Fruit fly (Drosophila melanogaster) whole organism, wandering third instar larva: ENCODE data around the gene CG9919.
A peak's percentile ranks its signal among the peaks of the same experiment; 100 is the strongest.

Experiments used
- CG32264 ChIP-seq: fragments of 200-800 bp; sonication (Bioruptor generic); optimal IDR thresholded peaks from 2 replicates; lab custom pipeline; 2016; ENCODE audit warnings: missing biosample characterization, missing genetic modification characterization
- CG9705 ChIP-seq: fragments of 200-800 bp; sonication (Bioruptor generic); optimal IDR thresholded peaks from 2 replicates; lab custom pipeline; 2018; ENCODE audit warnings: missing biosample characterization, mild to moderate bottlenecking, missing genetic modification characterization
- CrebA ChIP-seq: fragments of 200-800 bp; sonication (Bioruptor generic); optimal IDR thresholded peaks from 2 replicates; lab custom pipeline; 2016; ENCODE audit warnings: missing biosample characterization, mild to moderate bottlenecking, missing genetic modification characterization, borderline replicate concordance
- Dfd ChIP-seq: fragments of >200 bp; optimal IDR thresholded peaks from 2 replicates; lab custom pipeline; 2017; ENCODE audit warnings: missing biosample characterization, missing genetic modification characterization
- Dif ChIP-seq: fragments of 200-275, 200-300 bp; sonication (Bioruptor generic); optimal IDR thresholded peaks from 2 replicates; lab custom pipeline; 2018; ENCODE audit warnings: missing biosample characterization, missing genetic modification characterization; ENCODE audit not compliant: partially characterized antibody
- Hnf4 ChIP-seq: fragments of 200-800 bp; sonication (Bioruptor generic); optimal IDR thresholded peaks from 2 replicates; lab custom pipeline; 2016; ENCODE audit warnings: missing biosample characterization, mild to moderate bottlenecking, missing genetic modification characterization
- Hr78 ChIP-seq: fragments of >200 bp; optimal IDR thresholded peaks from 2 replicates; lab custom pipeline; 2017; ENCODE audit warnings: missing biosample characterization, missing genetic modification characterization
- Hr83 ChIP-seq: fragments of 200-300 bp; sonication (Bioruptor generic); optimal IDR thresholded peaks from 2 replicates; lab custom pipeline; 2016; ENCODE audit warnings: missing biosample characterization, mild to moderate bottlenecking, missing genetic modification characterization, moderate library complexity; ENCODE audit not compliant: poor library complexity, severe bottlenecking
- Jra ChIP-seq: sonication (Bioruptor generic); optimal IDR thresholded peaks from 2 replicates; lab custom pipeline; 2016; ENCODE audit warnings: missing biosample characterization, missing genetic modification characterization
- Mio ChIP-seq: sonication (Bioruptor generic); optimal IDR thresholded peaks from 2 replicates; lab custom pipeline; 2016; ENCODE audit warnings: missing biosample characterization, missing genetic modification characterization
- Myc ChIP-seq: fragments of >200 bp; optimal IDR thresholded peaks from 2 replicates; lab custom pipeline; 2017
- OdsH ChIP-seq: fragments of 200-800 bp; sonication (Bioruptor generic); optimal IDR thresholded peaks from 2 replicates; lab custom pipeline; 2016; ENCODE audit warnings: missing biosample characterization, mild to moderate bottlenecking, missing genetic modification characterization
- Rel ChIP-seq, 2 experiments: fragments of 200-800 bp; sonication (Bioruptor generic) in 1 of 2; optimal IDR thresholded peaks; 2 replicates in 1 of 2; 3 replicates in 1 of 2; lab custom pipeline; 2016 to 2019; ENCODE audit warnings: mild to moderate bottlenecking in 2 of 2, missing biosample characterization in 2 of 2, missing genetic modification characterization in 2 of 2, moderate library complexity in 1 of 2
- Sp1 ChIP-seq: fragments of 200-800 bp; sonication (Bioruptor generic); optimal IDR thresholded peaks from 3 replicates; lab custom pipeline; 2019; ENCODE audit warnings: missing biosample characterization, mild to moderate bottlenecking, missing genetic modification characterization, moderate library complexity
- Vsx2 ChIP-seq: fragments of 200-300, 225-300 bp; sonication (Bioruptor generic); optimal IDR thresholded peaks from 2 replicates; lab custom pipeline; 2018; ENCODE audit warnings: missing biosample characterization, missing genetic modification characterization; ENCODE audit not compliant: partially characterized antibody
- brk ChIP-seq: fragments of 200-800 bp; sonication (Bioruptor generic); optimal IDR thresholded peaks from 2 replicates; lab custom pipeline; 2016; ENCODE audit warnings: missing biosample characterization, mild to moderate bottlenecking, missing genetic modification characterization
- dmrt93B ChIP-seq: fragments of 200-800 bp; sonication (Bioruptor generic); optimal IDR thresholded peaks from 2 replicates; lab custom pipeline; 2018; ENCODE audit warnings: missing biosample characterization, mild to moderate bottlenecking, missing genetic modification characterization
- dsf ChIP-seq: sonication (Bioruptor generic); optimal IDR thresholded peaks from 2 replicates; lab custom pipeline; 2016; ENCODE audit warnings: missing biosample characterization, missing genetic modification characterization, borderline replicate concordance
- ey ChIP-seq: fragments of 200-800 bp; sonication (Bioruptor generic); optimal IDR thresholded peaks from 2 replicates; lab custom pipeline; 2016; ENCODE audit warnings: missing biosample characterization, missing genetic modification characterization
- foxo ChIP-seq, 2 experiments: fragments of 200-800 bp; sonication (Bioruptor generic); optimal IDR thresholded peaks; 2 replicates in 1 of 2; 3 replicates in 1 of 2; lab custom pipeline; 2016 to 2017; ENCODE audit warnings: missing biosample characterization in 2 of 2, missing genetic modification characterization in 2 of 2
- fru ChIP-seq: fragments of 200-800 bp; sonication (Bioruptor generic); optimal IDR thresholded peaks from 3 replicates; lab custom pipeline; 2016; ENCODE audit warnings: missing biosample characterization, mild to moderate bottlenecking, missing genetic modification characterization
- jim ChIP-seq: fragments of 175-275, 200-325 bp; sonication (Bioruptor generic); optimal IDR thresholded peaks from 2 replicates; lab custom pipeline; 2016; ENCODE audit warnings: missing biosample characterization, mild to moderate bottlenecking, missing genetic modification characterization
- lola ChIP-seq: fragments of >200 bp; optimal IDR thresholded peaks from 2 replicates; lab custom pipeline; 2017; ENCODE audit warnings: missing biosample characterization, missing genetic modification characterization
- pan ChIP-seq: fragments of >200 bp; optimal IDR thresholded peaks from 2 replicates; lab custom pipeline; 2017
- psq ChIP-seq: fragments of 200-800 bp; sonication (Bioruptor generic); optimal IDR thresholded peaks from 3 replicates; lab custom pipeline; 2017; ENCODE audit warnings: missing biosample characterization, mild to moderate bottlenecking, missing genetic modification characterization, moderate library complexity
- rgr ChIP-seq: fragments of 200-800 bp; sonication (Bioruptor generic); optimal IDR thresholded peaks from 3 replicates; lab custom pipeline; 2016; ENCODE audit warnings: missing biosample characterization, mild to moderate bottlenecking, missing genetic modification characterization
- sage ChIP-seq: fragments of 200-800 bp; sonication (Bioruptor generic); optimal IDR thresholded peaks from 2 replicates; lab custom pipeline; 2016; ENCODE audit warnings: missing biosample characterization, mild to moderate bottlenecking, missing genetic modification characterization
- tai ChIP-seq: sonication (Bioruptor generic); optimal IDR thresholded peaks from 2 replicates; lab custom pipeline; 2016; ENCODE audit warnings: missing biosample characterization, missing genetic modification characterization
- usp ChIP-seq: fragments of >200 bp; optimal IDR thresholded peaks from 2 replicates; lab custom pipeline; 2017; ENCODE audit warnings: missing biosample characterization, missing genetic modification characterization

The CG9919 gene

dm6 chrX:16330659-16331058 lies at the start of gene CG9919:
CG9919 (minus strand) TSS chrX:16330759.
- TF ChIP-seq Hr78 (GFP tag; lab: Kevin White, UChicago) (no peak), Myc (lab: Kevin White, UChicago) (no peak), lola (no peak), Dfd (GFP tag; lab: Kevin White, UChicago) (no peak), tai (GFP tag; lab: Kevin White, UChicago) (no peak), psq (no peak), jim (GFP tag; lab: Kevin White, UChicago) (no peak), rgr (GFP tag; lab: Kevin White, UChicago) (no peak), Dif (no peak)
- TF ChIP-seq, all 38 proteins: peak for 0

dm6 chrX:16374059-16374458 lies 43.5 kb upstream of the CG9919 start:
- no peak for TF ChIP-seq fru (GFP tag; lab: Kevin White, UChicago)
- no peak for TF ChIP-seq foxo (GFP tag; optimal IDR thresholded peaks at IDR 0.05; lab: Kevin White, UChicago)

- no peak for TF ChIP-seq CrebA (GFP tag; lab: Kevin White, UChicago)
- no peak for TF ChIP-seq lola
- TF ChIP-seq ey = no peak
- TF ChIP-seq dsf = no peak
- TF ChIP-seq OdsH (GFP tag; lab: Kevin White, UChicago) = peak; percentile 10
- TF ChIP-seq sage = no peak
- TF ChIP-seq Mio (GFP tag; lab: Kevin White, UChicago) = no peak
- TF ChIP-seq Vsx2 (GFP tag; lab: Kevin White, UChicago) = no peak
- TF ChIP-seq Sp1 (GFP tag; lab: Kevin White, UChicago) = no peak
- peak; percentile 19 for TF ChIP-seq psq
- TF ChIP-seq CG32264 (GFP tag; lab: Kevin White, UChicago) = no peak
- TF ChIP-seq Dif = no peak
- TF ChIP-seq CG9705 (GFP tag; lab: Kevin White, UChicago) = no peak
Observed at dm6 chrX:16373541-16373940, 43.0 kb upstream of the CG9919 start.

dm6 chrX:16372492-16373350 lies 42.2 kb upstream of the CG9919 start, which contains the start of gene Fur2:
Fur2 (plus strand) TSS chrX:16373086.
- TF ChIP-seq Rel (GFP tag; optimal IDR thresholded peaks at IDR 0.05; lab: Kevin White, UChicago) (peak; percentile 9), Rel (tag; optimal IDR thresholded peaks at IDR 0.05; lab: Kevin White, UChicago) (no peak), pan (no peak), brk (GFP tag; lab: Kevin White, UChicago) (no peak), OdsH (GFP tag; lab: Kevin White, UChicago) (no peak), Dfd (GFP tag; lab: Kevin White, UChicago) (no peak)

dm6 chrX:16371923-16372322 lies 41.4 kb upstream of the CG9919 start:
- TF ChIP-seq Jra (GFP tag; lab: Kevin White, UChicago) (no peak), OdsH (GFP tag; lab: Kevin White, UChicago) (peak; percentile 23), sage (peak; percentile 19), fru (GFP tag; lab: Kevin White, UChicago) (peak; percentile 13)

- no peak for TF ChIP-seq Dif
- no peak for TF ChIP-seq dmrt93B
- no peak for TF ChIP-seq Vsx2 (GFP tag; lab: Kevin White, UChicago)
- TF ChIP-seq Hr78 (GFP tag; lab: Kevin White, UChicago) = no peak
- no peak for TF ChIP-seq usp
- TF ChIP-seq Hr83 (GFP tag; lab: Kevin White, UChicago) = no peak
- no peak for TF ChIP-seq Hnf4 (GFP tag; lab: Kevin White, UChicago)
- no peak for TF ChIP-seq foxo (GFP tag; optimal IDR thresholded peaks at IDR 0.05; lab: Kevin White, UChicago)
Observed at dm6 chrX:16368585-16368984, 38.0 kb upstream of the CG9919 start.
